Worm (Caenorhabditis elegans) whole organism, L1 larva: ENCODE results near the gene wdr-31.
"Not testable (repeated sequence)": the region's sequence is repeated elsewhere in the genome, so short reads cannot be mapped to it uniquely, and the experiment has no call there.

Experiments
- C16A3.4 ChIP-seq: fragments of 150-350 bp; optimal IDR thresholded peaks from 2 replicates; lab custom pipeline; 2014; ENCODE audit warnings: missing biosample characterization, missing genetic modification characterization
- aha-1 ChIP-seq: fragments of 150-350 bp; optimal IDR thresholded peaks from 2 replicates; lab custom pipeline; 2014; ENCODE audit warnings: missing biosample characterization, missing genetic modification characterization
- ceh-63 ChIP-seq: fragments of 200-800 bp; sonication (Bioruptor generic); optimal IDR thresholded peaks from 2 replicates; lab custom pipeline; 2018; ENCODE audit warnings: mild to moderate bottlenecking, missing genetic modification characterization, missing compliant biosample characterization
- ceh-82 ChIP-seq, 3 experiments: fragments of 150-350 bp in 1 of 3; sonication (generic microtip) in 2 of 3; optimal IDR thresholded peaks; 2 replicates each; lab custom pipeline; 2014 to 2017; ENCODE audit warnings: missing biosample characterization in 3 of 3, missing genetic modification characterization in 3 of 3
- ceh-88 ChIP-seq: fragments of 200-800 bp; sonication (Bioruptor generic); IDR thresholded peaks from 2 replicates; pipeline ENCODE4 v1.3.6; 2022; ENCODE audit warnings: missing genetic modification characterization, missing compliant biosample characterization
- ceh-90 ChIP-seq: sonication (generic microtip); optimal IDR thresholded peaks from 2 replicates; lab custom pipeline; 2016; ENCODE audit warnings: missing genetic modification characterization, missing compliant biosample characterization
- ces-1 ChIP-seq: fragments of 150-350 bp; optimal IDR thresholded peaks from 2 replicates; lab custom pipeline; 2014; ENCODE audit warnings: missing biosample characterization, missing genetic modification reagents, missing genetic modification characterization
- dsc-1 ChIP-seq: sonication (generic microtip); optimal IDR thresholded peaks from 2 replicates; lab custom pipeline; 2016; ENCODE audit warnings: mild to moderate bottlenecking, missing genetic modification characterization, missing compliant biosample characterization
- efl-1 ChIP-seq, 4 experiments: fragments of 150-350 bp; optimal IDR thresholded peaks in 3 of 4; peaks in 1 of 4; 1 replicate in 1 of 4; 2 replicates in 3 of 4; lab custom pipeline; 2014; ENCODE audit warnings: missing biosample characterization in 2 of 4, missing genetic modification characterization in 2 of 4, missing genetic modification reagents in 2 of 4
- fkh-10 ChIP-seq: sonication (generic microtip); optimal IDR thresholded peaks from 2 replicates; lab custom pipeline; 2017; ENCODE audit warnings: missing biosample characterization, missing genetic modification reagents, missing genetic modification characterization
- fkh-4 ChIP-seq: sonication (generic microtip); optimal IDR thresholded peaks from 2 replicates; lab custom pipeline; 2016; ENCODE audit warnings: missing compliant biosample characterization, missing genetic modification characterization, borderline replicate concordance
- fkh-8 ChIP-seq: sonication (generic microtip); optimal IDR thresholded peaks from 2 replicates; lab custom pipeline; 2016; ENCODE audit warnings: mild to moderate bottlenecking, missing genetic modification characterization, missing compliant biosample characterization
- grh-1 ChIP-seq: fragments of 200-800 bp; sonication (Bioruptor generic); IDR thresholded peaks from 2 replicates; pipeline ENCODE4 v1.3.6; 2022; ENCODE audit warnings: missing genetic modification reagents, missing genetic modification characterization, missing compliant biosample characterization
- irx-1 ChIP-seq: sonication (generic microtip); optimal IDR thresholded peaks from 2 replicates; lab custom pipeline; 2016; ENCODE audit warnings: missing genetic modification characterization, missing compliant biosample characterization
- lin-13 ChIP-seq: fragments of 150-350 bp; optimal IDR thresholded peaks from 2 replicates; lab custom pipeline; 2014; ENCODE audit warnings: missing biosample characterization, missing genetic modification reagents, missing genetic modification characterization
- lin-14 ChIP-seq: fragments of 200-800 bp; sonication (Bioruptor generic); optimal IDR thresholded peaks from 2 replicates; lab custom pipeline; 2018; ENCODE audit warnings: mild to moderate bottlenecking, missing genetic modification characterization, moderate library complexity, missing compliant biosample characterization
- lin-35 ChIP-seq, 2 experiments: fragments of 150-350 bp; optimal IDR thresholded peaks; 2 replicates each; lab custom pipeline; 2014; ENCODE audit warnings: missing biosample characterization in 2 of 2, missing genetic modification characterization in 2 of 2, missing genetic modification reagents in 2 of 2
- lir-3 ChIP-seq: sonication (generic microtip); optimal IDR thresholded peaks from 2 replicates; lab custom pipeline; 2016; ENCODE audit warnings: mild to moderate bottlenecking, missing genetic modification characterization, moderate library complexity, missing compliant biosample characterization; ENCODE audit not compliant: poor library complexity
- lsy-2 ChIP-seq, 2 experiments: fragments of 150-350 bp; optimal IDR thresholded peaks; 2 replicates each; lab custom pipeline; 2014; ENCODE audit warnings: missing biosample characterization in 2 of 2, missing genetic modification characterization in 2 of 2
- mdl-1 ChIP-seq, 2 experiments: fragments of 150-350 bp; optimal IDR thresholded peaks; 2 replicates each; lab custom pipeline; 2014 to 2017; ENCODE audit warnings: missing biosample characterization in 2 of 2, missing genetic modification characterization in 2 of 2, inconsistent platforms in 1 of 2
- mef-2 ChIP-seq: fragments of 150-350 bp; optimal IDR thresholded peaks from 2 replicates; lab custom pipeline; 2014; ENCODE audit warnings: missing biosample characterization, missing genetic modification characterization
- nhr-19 ChIP-seq: fragments of 200-800 bp; sonication (Bioruptor generic); conservative IDR thresholded peaks from 2 replicates; pipeline ENCODE4 v1.3.6; 2022; ENCODE audit warnings: missing genetic modification characterization, missing compliant biosample characterization
- nhr-20 ChIP-seq: sonication (generic microtip); optimal IDR thresholded peaks from 2 replicates; lab custom pipeline; 2016; ENCODE audit warnings: mild to moderate bottlenecking, missing genetic modification characterization, missing compliant biosample characterization
- nhr-71 ChIP-seq: sonication (generic microtip); optimal IDR thresholded peaks from 2 replicates; lab custom pipeline; 2016; ENCODE audit warnings: mild to moderate bottlenecking, missing genetic modification characterization, moderate library complexity, missing compliant biosample characterization
- nhr-84 ChIP-seq: sonication (generic microtip); optimal IDR thresholded peaks from 2 replicates; lab custom pipeline; 2017; ENCODE audit warnings: missing biosample characterization, missing genetic modification characterization
- nhr-90 ChIP-seq: sonication (generic microtip); optimal IDR thresholded peaks from 2 replicates; lab custom pipeline; 2016; ENCODE audit warnings: mild to moderate bottlenecking, missing genetic modification characterization, missing compliant biosample characterization; ENCODE audit not compliant: poor library complexity
- pqm-1 ChIP-seq: sonication (generic microtip); optimal IDR thresholded peaks from 3 replicates; lab custom pipeline; 2017; ENCODE audit warnings: missing biosample characterization, missing genetic modification characterization
- rnt-1 ChIP-seq: sonication (generic microtip); optimal IDR thresholded peaks from 2 replicates; lab custom pipeline; 2016; ENCODE audit warnings: mild to moderate bottlenecking, missing genetic modification characterization, moderate library complexity, missing compliant biosample characterization
- snpc-4 ChIP-seq: fragments of 150-350 bp; optimal IDR thresholded peaks from 2 replicates; lab custom pipeline; 2014; ENCODE audit warnings: missing biosample characterization, missing genetic modification characterization
- snu-23 ChIP-seq: sonication (generic microtip); optimal IDR thresholded peaks from 2 replicates; lab custom pipeline; 2016; ENCODE audit warnings: missing genetic modification characterization, missing compliant biosample characterization
- sup-37 ChIP-seq: fragments of 200-800 bp; sonication (Bioruptor generic); optimal IDR thresholded peaks from 2 replicates; lab custom pipeline; 2018; ENCODE audit warnings: mild to moderate bottlenecking, missing genetic modification characterization, missing compliant biosample characterization
- swsn-7 ChIP-seq: sonication (generic microtip); optimal IDR thresholded peaks from 2 replicates; lab custom pipeline; 2016; ENCODE audit warnings: missing genetic modification characterization, missing compliant biosample characterization
- tlp-1 ChIP-seq: fragments of 150-350 bp; optimal IDR thresholded peaks from 2 replicates; lab custom pipeline; 2014; ENCODE audit warnings: missing biosample characterization, missing genetic modification characterization
- unc-98 ChIP-seq: fragments of 200-800 bp; sonication (Bioruptor generic); IDR thresholded peaks from 2 replicates; pipeline ENCODE4 v1.3.6; 2022; ENCODE audit warnings: missing genetic modification characterization, missing compliant biosample characterization
- ztf-11 ChIP-seq, 2 experiments: sonication (generic microtip); optimal IDR thresholded peaks; 2 replicates each; lab custom pipeline; 2016 to 2017; ENCODE audit warnings: missing genetic modification characterization in 2 of 2, missing biosample characterization in 1 of 2, missing compliant biosample characterization in 1 of 2

The wdr-31 gene

ce11 chrII:2688616-2689015 lies 46.5 kb downstream of the wdr-31 start, which contains the start of gene nspf-2:
Gene nspf-2, plus strand, starts transcription at chrII:2688916.
- not testable (repeated sequence) for TF ChIP-seq efl-1 (optimal IDR thresholded peaks at IDR 0.05; lab: Kevin White, UChicago); efl-1 (GFP tag; optimal IDR thresholded peaks at IDR 0.05 in 1 of 2; lab: Kevin White, UChicago); nhr-90; ceh-63 (GFP tag; lab: Kevin White, UChicago)

- TF ChIP-seq snu-23 (GFP tag; lab: Kevin White, UChicago) (peak; percentile 45), dsc-1 (tag; lab: Kevin White, UChicago) (peak; percentile 95), rnt-1 (tag; lab: Kevin White, UChicago) (peak; percentile 73), ceh-82 (tag; optimal IDR thresholded peaks at IDR 0.05; lab: Kevin White, UChicago) (peak in 1 of 3 experiments; percentile 28), nhr-20 (tag; lab: Kevin White, UChicago) (no peak), fkh-8 (tag; lab: Kevin White, UChicago) (no peak), tlp-1 (tag; lab: Kevin White, UChicago) (no peak), lin-35 (GFP tag; optimal IDR thresholded peaks at IDR 0.05; lab: Kevin White, UChicago) (no peak), irx-1 (tag; lab: Kevin White, UChicago) (peak; percentile 44), nhr-19 (peak; percentile 43), lir-3 (tag; lab: Kevin White, UChicago) (no peak), lsy-2 (tag; optimal IDR thresholded peaks at IDR 0.05; lab: Kevin White, UChicago) (peak in 1 of 2 experiments; percentile 46), nhr-71 (peak; percentile 63), fkh-10 (GFP tag; lab: Kevin White, UChicago) (peak; percentile 63), efl-1 (optimal IDR thresholded peaks at IDR 0.05; lab: Kevin White, UChicago) (peak; percentile 50 to 51), efl-1 (GFP tag; optimal IDR thresholded peaks at IDR 0.05 in 1 of 2; lab: Kevin White, UChicago) (no peak), lin-13 (GFP tag; lab: Kevin White, UChicago) (peak; percentile 33), fkh-4 (tag; lab: Kevin White, UChicago) (peak; percentile 78), swsn-7 (tag; lab: Kevin White, UChicago) (peak; percentile 32), lin-14 (GFP tag; lab: Kevin White, UChicago) (peak; percentile 81)
These were observed 48.0 kb downstream of the wdr-31 start, which contains the start of the genes sup-9 and nspf-1 for ce11 chrII:2686985-2687675. Gene sup-9, minus strand, starts transcription at chrII:2687027. Gene nspf-1, plus strand, starts transcription at chrII:2687625.

ce11 chrII:2684783-2685182 lies 50.3 kb downstream of the wdr-31 start:
- no peak for TF ChIP-seq snpc-4 (tag; lab: Kevin White, UChicago)
- TF ChIP-seq ceh-82 (tag; optimal IDR thresholded peaks at IDR 0.05; lab: Kevin White, UChicago), result no peak
- no peak for TF ChIP-seq dsc-1 (tag; lab: Kevin White, UChicago)
- no peak for TF ChIP-seq mef-2 (tag; lab: Kevin White, UChicago)
- no peak for TF ChIP-seq ceh-88
- no peak for TF ChIP-seq pqm-1 (tag; lab: Kevin White, UChicago)
- TF ChIP-seq grh-1 (GFP tag; lab: Robert Waterston, UW), result no peak
- no peak for TF ChIP-seq unc-98 (GFP tag; lab: Robert Waterston, UW)
- no peak for TF ChIP-seq ceh-90 (tag; lab: Kevin White, UChicago)
- no peak for TF ChIP-seq mdl-1 (tag; optimal IDR thresholded peaks at IDR 0.05; lab: Kevin White, UChicago)
- TF ChIP-seq nhr-84, result no peak
- no peak for TF ChIP-seq ces-1 (GFP tag; lab: Kevin White, UChicago)
- TF ChIP-seq nhr-19, result no peak
- no peak for TF ChIP-seq sup-37 (GFP tag; lab: Kevin White, UChicago)
- no peak for TF ChIP-seq efl-1 (optimal IDR thresholded peaks at IDR 0.05; lab: Kevin White, UChicago)
- TF ChIP-seq efl-1 (GFP tag; optimal IDR thresholded peaks at IDR 0.05 in 1 of 2; lab: Kevin White, UChicago), result no peak
- TF ChIP-seq aha-1 (tag; lab: Kevin White, UChicago), result no peak
- TF ChIP-seq swsn-7 (tag; lab: Kevin White, UChicago), result no peak

- TF ChIP-seq C16A3.4 (no peak), ztf-11 (tag; optimal IDR thresholded peaks at IDR 0.05; lab: Kevin White, UChicago) (no peak), ceh-88 (no peak)
These were observed 50.9 kb downstream of the wdr-31 start, which contains the start of gene ceh-87 for ce11 chrII:2684208-2684607. Gene ceh-87, minus strand, starts transcription at chrII:2684308.
